Worm (Caenorhabditis elegans): ENCODE measurements around the gene selt-1.2.

Gene selt-1.2

DNA sequence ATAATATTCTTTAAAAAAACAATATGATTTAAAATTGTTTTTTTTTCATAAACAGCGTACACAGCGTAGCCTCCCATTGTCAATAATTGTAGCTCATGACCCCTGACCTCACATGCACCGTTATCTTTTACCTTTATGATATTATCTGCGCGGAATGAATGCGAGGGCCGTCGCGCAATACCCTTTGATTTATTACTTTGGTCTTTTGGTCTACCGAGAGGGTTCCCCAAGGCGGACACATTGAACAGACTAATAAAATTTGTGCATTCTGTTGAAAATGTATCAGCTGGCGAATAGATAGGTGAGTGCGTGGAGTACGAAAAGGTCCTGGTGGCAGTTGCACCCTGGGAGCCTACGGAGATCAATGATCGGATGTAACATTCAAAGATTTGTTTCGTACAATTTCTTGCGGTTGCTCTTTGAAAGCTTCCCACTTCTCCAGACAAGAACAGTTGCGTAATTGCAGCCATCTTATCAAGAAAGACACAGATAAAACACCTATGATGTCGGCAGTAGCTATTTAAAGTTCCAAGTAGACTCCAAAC, 26.8 kb downstream of the selt-1.2 start:
- TF ChIP-seq ceh-27 (GFP tag; optimal IDR thresholded peaks at IDR 0.05) (no peak), ets-4 (GFP tag; optimal IDR thresholded peaks at IDR 0.05) (no peak), B0261.1 (tag; optimal IDR thresholded peaks at IDR 0.05) (no peak), aptf-3 (GFP tag; IDR thresholded peaks at IDR 0.05) (no peak), hrde-1 (tag; optimal IDR thresholded peaks at IDR 0.05; ENCODE audit: borderline replicate concordance) (no peak), egrh-3 (GFP tag; IDR thresholded peaks at IDR 0.05) (no peak), madf-10 (tag; optimal IDR thresholded peaks at IDR 0.05) (no peak), mel-28 (tag; optimal IDR thresholded peaks at IDR 0.05; ENCODE audit: borderline replicate concordance) (no peak), rec-8 (tag; optimal IDR thresholded peaks at IDR 0.05) (no peak), lin-26 (GFP tag; IDR thresholded peaks at IDR 0.05) (no peak), attf-6 (GFP tag; IDR thresholded peaks at IDR 0.05) (no peak), zfh-2 (GFP tag; conservative IDR thresholded peaks at IDR 0.05) (no peak), sdz-38 (tag; optimal IDR thresholded peaks at IDR 0.05) (no peak), cebp-1 (GFP tag; IDR thresholded peaks at IDR 0.05) (no peak), cebp-1 (tag; optimal IDR thresholded peaks at IDR 0.05) (no peak), F49E8.2 (tag; optimal IDR thresholded peaks at IDR 0.05; ENCODE audit: insufficient read depth) (no peak), hmg-20 (GFP tag; IDR thresholded peaks at IDR 0.05) (no peak), lin-35 (GFP tag; optimal IDR thresholded peaks at IDR 0.05) (no peak), akir-1 (GFP tag; optimal IDR thresholded peaks at IDR 0.05) (no peak), tlf-1 (GFP tag; optimal IDR thresholded peaks at IDR 0.05) (no peak), C06A6.2 (GFP tag; conservative IDR thresholded peaks at IDR 0.05) (no peak)

ce11 chrV:10719833-10720170, 27.4 kb downstream of the selt-1.2 start:
- no peak for TF ChIP-seq rpc-1 (optimal IDR thresholded peaks at IDR 0.05)
- TF ChIP-seq rpc-1 (tag; optimal IDR thresholded peaks at IDR 0.05): no peak
- TF ChIP-seq mes-4 (tag; optimal IDR thresholded peaks at IDR 0.05): no peak
- TF ChIP-seq akir-1 (GFP tag; optimal IDR thresholded peaks at IDR 0.05): peak; percentile 8
- TF ChIP-seq F55B11.4 (tag; optimal IDR thresholded peaks at IDR 0.05; ENCODE audit: borderline replicate concordance, insufficient read depth): no peak
- no peak for TF ChIP-seq dpl-1 (GFP tag; optimal IDR thresholded peaks at IDR 0.05)
- no peak for TF ChIP-seq egl-18 (GFP tag; IDR thresholded peaks at IDR 0.05)
- TF ChIP-seq ztf-28 (GFP tag; IDR thresholded peaks at IDR 0.05): no peak
- TF ChIP-seq F23B12.7 (tag; optimal IDR thresholded peaks at IDR 0.05; ENCODE audit: insufficient read depth): no peak
- no peak for TF ChIP-seq lag-1 (GFP tag; IDR thresholded peaks at IDR 0.05)
- no peak for TF ChIP-seq F22D6.2 (tag; optimal IDR thresholded peaks at IDR 0.05)
- TF ChIP-seq efl-1 (GFP tag; optimal IDR thresholded peaks at IDR 0.05): no peak
- peak; percentile 74 for TF ChIP-seq nhr-80 (tag; optimal IDR thresholded peaks at IDR 0.05)
- no peak for TF ChIP-seq madf-10 (tag; optimal IDR thresholded peaks at IDR 0.05)
- TF ChIP-seq cebp-2 (GFP tag; IDR thresholded peaks at IDR 0.05): no peak
- no peak for TF ChIP-seq nhr-27 (tag; optimal IDR thresholded peaks at IDR 0.05)
- no peak for TF ChIP-seq repo-1 (tag; optimal IDR thresholded peaks at IDR 0.05)
- no peak for TF ChIP-seq sdz-38 (tag; optimal IDR thresholded peaks at IDR 0.05)
- TF ChIP-seq cebp-1 (GFP tag; IDR thresholded peaks at IDR 0.05): no peak
- peak; percentile 82 for TF ChIP-seq cebp-1 (tag; optimal IDR thresholded peaks at IDR 0.05)
- no peak for TF ChIP-seq F37B4.10 (GFP tag; IDR thresholded peaks at IDR 0.05)
- TF ChIP-seq Y67H2A.10 (GFP tag; conservative IDR thresholded peaks at IDR 0.05): no peak; the same call in 1 of the 2 replicates
- TF ChIP-seq ztf-6 (GFP tag; IDR thresholded peaks at IDR 0.05): no peak
- TF ChIP-seq B0336.3 (GFP tag; IDR thresholded peaks at IDR 0.05): no peak
- TF ChIP-seq F57C9.4 (tag; optimal IDR thresholded peaks at IDR 0.05): no peak
- TF ChIP-seq F52B5.7 (tag; optimal IDR thresholded peaks at IDR 0.05): no peak
- no peak for TF ChIP-seq mcd-1 (GFP tag; IDR thresholded peaks at IDR 0.05)
- TF ChIP-seq nfyb-1 (GFP tag; IDR thresholded peaks at IDR 0.05): no peak
- TF ChIP-seq ztf-3 (GFP tag; optimal IDR thresholded peaks at IDR 0.05): no peak
- TF ChIP-seq ekl-4 (GFP tag; IDR thresholded peaks at IDR 0.05): peak; percentile 48; the same call in 1 of the 2 replicates
- no peak for TF ChIP-seq athp-1 (tag; optimal IDR thresholded peaks at IDR 0.05)
- no peak for TF ChIP-seq tbp1 (GFP tag; optimal IDR thresholded peaks at IDR 0.05)
- no peak for TF ChIP-seq ztf-25 (GFP tag; IDR thresholded peaks at IDR 0.05)
